Fruit fly (Drosophila melanogaster): Measurements from ENCODE around the gene Ugt307A1.
A peak's percentile ranks its signal among the peaks of the same experiment; 100 is the strongest.

Gene Ugt307A1

DNA sequence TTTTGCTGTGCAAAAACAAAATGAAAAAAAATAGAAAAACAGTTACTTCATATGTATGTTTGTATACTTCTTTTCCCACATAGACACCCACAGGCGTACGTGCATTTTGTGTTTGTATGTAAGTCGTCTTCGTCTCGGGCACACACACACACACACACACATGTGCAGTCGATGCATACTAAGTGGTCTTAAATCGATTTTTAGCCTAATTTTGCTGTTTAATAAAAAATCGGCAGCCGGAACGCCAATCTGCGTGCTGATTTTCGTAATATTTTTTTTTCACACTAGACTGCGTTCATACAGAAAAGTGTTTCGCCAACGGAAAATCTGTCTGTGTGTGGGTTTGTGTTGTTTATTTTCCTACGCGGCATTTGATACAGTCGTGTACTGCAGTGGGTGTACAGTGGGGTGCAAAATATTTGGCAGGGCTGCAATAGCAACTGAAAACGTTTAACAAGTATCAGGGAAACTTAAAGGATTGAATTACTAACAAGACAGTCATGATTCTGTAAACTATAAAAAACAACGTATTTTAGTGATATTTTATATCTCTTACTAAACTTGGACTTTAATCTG is 34.6 kb upstream of the Ugt307A1 start (continued):
- no peak for TF ChIP-seq GATAe (GFP tag; conservative IDR thresholded peaks at IDR 0.05)
- TF ChIP-seq lola (GFP tag; optimal IDR thresholded peaks at IDR 0.05): no peak
- no peak for TF ChIP-seq CG8924 (tag; optimal IDR thresholded peaks at IDR 0.05)
- TF ChIP-seq CG12769 (tag; optimal IDR thresholded peaks at IDR 0.05): peak; percentile 46
- TF ChIP-seq CG10543 (GFP tag; optimal IDR thresholded peaks at IDR 0.05): peak; percentile 2
- no peak for TF ChIP-seq emc (GFP tag; optimal IDR thresholded peaks at IDR 0.05)
- TF ChIP-seq CG7357 (GFP tag; IDR thresholded peaks at IDR 0.05): no peak
- TF ChIP-seq CoRest (tag; optimal IDR thresholded peaks at IDR 0.05): no peak
- TF ChIP-seq hbn (GFP tag; IDR thresholded peaks at IDR 0.05; ENCODE audit: partially characterized antibody): no peak
- TF ChIP-seq CG17568 (GFP tag; optimal IDR thresholded peaks at IDR 0.05): peak; percentile 8
- peak; percentile 44 for TF ChIP-seq BtbVII (GFP tag; optimal IDR thresholded peaks at IDR 0.05)
- no peak for TF ChIP-seq wdn (GFP tag; IDR thresholded peaks at IDR 0.05)
- no peak for TF ChIP-seq tio (GFP tag; optimal IDR thresholded peaks at IDR 0.05)
- TF ChIP-seq nau (GFP tag; optimal IDR thresholded peaks at IDR 0.05): no peak
- no peak for TF ChIP-seq CG10654 (GFP tag; optimal IDR thresholded peaks at IDR 0.05)
- peak; percentile 18 for TF ChIP-seq CG12659 (GFP tag; optimal IDR thresholded peaks at IDR 0.05)
- TF ChIP-seq Dll (GFP tag; IDR thresholded peaks at IDR 0.05; ENCODE audit: partially characterized antibody): no peak
- TF ChIP-seq Asciz (GFP tag; optimal IDR thresholded peaks at IDR 0.05): peak; percentile 18
- no peak for TF ChIP-seq CG7963 (GFP tag; IDR thresholded peaks at IDR 0.05; ENCODE audit: partially characterized antibody)
- TF ChIP-seq CG34422 (GFP tag; IDR thresholded peaks at IDR 0.05): peak; percentile 61; the same call in 1 of the 3 replicates
- TF ChIP-seq CG1647 (GFP tag; optimal IDR thresholded peaks at IDR 0.05): no peak
- no peak for TF ChIP-seq Myb (GFP tag; optimal IDR thresholded peaks at IDR 0.05)
- TF ChIP-seq tna (GFP tag; IDR thresholded peaks at IDR 0.05; ENCODE audit: partially characterized antibody): no peak
- TF ChIP-seq Kr (GFP tag; optimal IDR thresholded peaks at IDR 0.05): no peak
- no peak for TF ChIP-seq ab (GFP tag; optimal IDR thresholded peaks at IDR 0.05)
- TF ChIP-seq Tbp (GFP tag; optimal IDR thresholded peaks at IDR 0.05): no peak
- no peak for TF ChIP-seq p53 (GFP tag; optimal IDR thresholded peaks at IDR 0.05)
- TF ChIP-seq Doc3 (GFP tag; IDR thresholded peaks at IDR 0.05; ENCODE audit: partially characterized antibody): no peak
- TF ChIP-seq TFAM (GFP tag; optimal IDR thresholded peaks at IDR 0.05): no peak
- no peak for TF ChIP-seq dan (GFP tag; IDR thresholded peaks at IDR 0.05)
- TF ChIP-seq CG1792 (GFP tag; optimal IDR thresholded peaks at IDR 0.05): peak; percentile 27
- peak; percentile 18 for TF ChIP-seq CG3281 (GFP tag; optimal IDR thresholded peaks at IDR 0.05)
- TF ChIP-seq Rx (GFP tag; IDR thresholded peaks at IDR 0.05): no peak
- no peak for TF ChIP-seq br (optimal IDR thresholded peaks at IDR 0.05)
- TF ChIP-seq prd (optimal IDR thresholded peaks at IDR 0.05): no peak
- peak; percentile 37; the same call in 1 of the 3 replicates for TF ChIP-seq prd (GFP tag; IDR thresholded peaks at IDR 0.05)
- TF ChIP-seq rib (GFP tag; IDR thresholded peaks at IDR 0.05): peak; percentile 40; the same call in 1 of the 2 replicates
- TF ChIP-seq salm (tag; optimal IDR thresholded peaks at IDR 0.05): no peak
- peak; percentile 47 for TF ChIP-seq lbe (GFP tag; optimal IDR thresholded peaks at IDR 0.05)
- peak; percentile 19; the same call in 1 of the 3 replicates for TF ChIP-seq ci (GFP tag; IDR thresholded peaks at IDR 0.05)
- peak; percentile 69 for TF ChIP-seq lilli (GFP tag; optimal IDR thresholded peaks at IDR 0.05)
- TF ChIP-seq CG12942 (GFP tag; optimal IDR thresholded peaks at IDR 0.05): no peak
- TF ChIP-seq caup (GFP tag; optimal IDR thresholded peaks at IDR 0.05; ENCODE audit: severe bottlenecking): peak; percentile 17
- TF ChIP-seq Hr39 (optimal IDR thresholded peaks at IDR 0.05): no peak
- peak; percentile 21 for TF ChIP-seq CG17385 (GFP tag; optimal IDR thresholded peaks at IDR 0.05)
- TF ChIP-seq mld (GFP tag; IDR thresholded peaks at IDR 0.05; ENCODE audit: partially characterized antibody): no peak
- TF ChIP-seq knrl (GFP tag; IDR thresholded peaks at IDR 0.05; ENCODE audit: partially characterized antibody): no peak
- no peak for TF ChIP-seq CG18011 (GFP tag; optimal IDR thresholded peaks at IDR 0.05)
- no peak for TF ChIP-seq zf30C (GFP tag; optimal IDR thresholded peaks at IDR 0.05)
- TF ChIP-seq hth (optimal IDR thresholded peaks at IDR 0.05): no peak
- TF ChIP-seq CG18599 (GFP tag; optimal IDR thresholded peaks at IDR 0.05): no peak
